Fruit fly (Drosophila melanogaster): ENCODE results near the gene Ass.

The Ass gene

dm6 chr3R:6640932-6641331 is 3.3 kb downstream of the Ass start, which contains the start of gene CG31286:
TSS of gene CG31286 (plus strand) at chr3R:6641232.
- TF ChIP-seq CG11617 (GFP tag; optimal IDR thresholded peaks at IDR 0.05) (no peak), kay (GFP tag; ENCODE audit: borderline replicate concordance) (no peak), CG1620 (GFP tag; optimal IDR thresholded peaks at IDR 0.05) (no peak), Hr96 (GFP tag; optimal IDR thresholded peaks at IDR 0.05) (no peak), CG12768 (GFP tag; optimal IDR thresholded peaks at IDR 0.05) (no peak), ovo (GFP tag; optimal IDR thresholded peaks at IDR 0.05) (no peak), cic (GFP tag; optimal IDR thresholded peaks at IDR 0.05) (no peak), Clk (GFP tag; optimal IDR thresholded peaks at IDR 0.05) (no peak), tj (GFP tag; optimal IDR thresholded peaks at IDR 0.05) (no peak), pad (GFP tag; optimal IDR thresholded peaks at IDR 0.05) (no peak)

dm6 chr3R:6629851-6630250 is 14.4 kb downstream of the Ass start, which contains the start of gene sunz:
TSS of gene sunz (plus strand) at chr3R:6630151.
- no peak for TF ChIP-seq CG7101 (tag; optimal IDR thresholded peaks at IDR 0.05)
- no peak for TF ChIP-seq toe (GFP tag; optimal IDR thresholded peaks at IDR 0.05)
- TF ChIP-seq cic (GFP tag; optimal IDR thresholded peaks at IDR 0.05), result no peak
- no peak for TF ChIP-seq CG12768 (GFP tag; optimal IDR thresholded peaks at IDR 0.05)
- no peak for TF ChIP-seq CG33017 (tag; optimal IDR thresholded peaks at IDR 0.05)
- TF ChIP-seq ovo (GFP tag; optimal IDR thresholded peaks at IDR 0.05), result no peak

DNA sequence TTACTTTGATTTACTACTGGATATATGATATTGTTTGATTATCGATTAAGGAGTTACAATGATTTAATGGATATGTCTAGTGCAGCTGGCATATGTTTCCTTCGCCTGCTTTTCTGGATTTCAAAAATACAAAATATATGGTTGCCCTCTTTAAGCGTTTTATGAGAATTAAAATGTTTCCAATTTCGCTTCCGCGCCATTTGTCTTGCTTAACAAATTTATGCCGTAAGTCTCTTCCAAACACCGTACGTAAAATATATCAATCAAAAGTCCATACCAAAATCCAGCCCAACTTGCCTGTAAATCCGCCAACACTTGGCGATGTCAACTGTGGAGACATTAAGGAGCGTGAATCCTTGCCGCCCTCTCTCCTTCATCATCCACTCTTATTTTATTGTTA is 15.0 kb downstream of the Ass start, which contains the start of gene CG15177:
CG15177 (minus strand) TSS at position 101 of the 400 bp plus-strand sequence.
- no peak for TF ChIP-seq CG1620 (GFP tag; optimal IDR thresholded peaks at IDR 0.05)
- TF ChIP-seq CG11617 (GFP tag; optimal IDR thresholded peaks at IDR 0.05), result no peak
- no peak for TF ChIP-seq CG12768 (GFP tag; optimal IDR thresholded peaks at IDR 0.05)
- TF ChIP-seq Mnt (GFP tag; optimal IDR thresholded peaks at IDR 0.05), result no peak
- TF ChIP-seq kay (GFP tag; ENCODE audit: borderline replicate concordance), result no peak
- TF ChIP-seq ovo (GFP tag; optimal IDR thresholded peaks at IDR 0.05), result no peak
- TF ChIP-seq tj (GFP tag; optimal IDR thresholded peaks at IDR 0.05), result no peak
- TF ChIP-seq bab1 (GFP tag; optimal IDR thresholded peaks at IDR 0.05), result no peak
- no peak for TF ChIP-seq Hr96 (GFP tag; optimal IDR thresholded peaks at IDR 0.05)
- TF ChIP-seq CG5204 (GFP tag; optimal IDR thresholded peaks at IDR 0.05), result no peak
- no peak for TF ChIP-seq CG14711 (tag; optimal IDR thresholded peaks at IDR 0.05)
- no peak for TF ChIP-seq CG7045 (GFP tag; optimal IDR thresholded peaks at IDR 0.05)
- TF ChIP-seq Clk (GFP tag; optimal IDR thresholded peaks at IDR 0.05), result no peak
- no peak for TF ChIP-seq cnc (optimal IDR thresholded peaks at IDR 0.05)

dm6 chr3R:6627800-6628199 is 16.4 kb downstream of the Ass start, which contains the start of gene sowi:
TSS of gene sowi (minus strand) at chr3R:6627900.
- no peak for TF ChIP-seq toe (GFP tag; optimal IDR thresholded peaks at IDR 0.05)
- no peak for TF ChIP-seq CG5204 (GFP tag; optimal IDR thresholded peaks at IDR 0.05)

- TF ChIP-seq cic (GFP tag; optimal IDR thresholded peaks at IDR 0.05) (no peak), pad (GFP tag; optimal IDR thresholded peaks at IDR 0.05) (no peak)
These were observed 35.4 kb downstream of the Ass start, which contains the start of gene glob2 for dm6 chr3R:6608814-6609213. TSS of gene glob2 (minus strand) at chr3R:6608914.

- TF ChIP-seq bab1 (GFP tag; optimal IDR thresholded peaks at IDR 0.05), result no peak
- TF ChIP-seq cic (GFP tag; optimal IDR thresholded peaks at IDR 0.05), result no peak
- no peak for TF ChIP-seq Hr96 (GFP tag; optimal IDR thresholded peaks at IDR 0.05)
- no peak for TF ChIP-seq CG5204 (GFP tag; optimal IDR thresholded peaks at IDR 0.05)
- no peak for TF ChIP-seq tj (GFP tag; optimal IDR thresholded peaks at IDR 0.05)
- TF ChIP-seq ovo (GFP tag; optimal IDR thresholded peaks at IDR 0.05), result no peak
- no peak for TF ChIP-seq pad (GFP tag; optimal IDR thresholded peaks at IDR 0.05)
- TF ChIP-seq Mnt (GFP tag; optimal IDR thresholded peaks at IDR 0.05), result no peak
- no peak for TF ChIP-seq CG33017 (tag; optimal IDR thresholded peaks at IDR 0.05)
- no peak for TF ChIP-seq toe (GFP tag; optimal IDR thresholded peaks at IDR 0.05)
- no peak for TF ChIP-seq CG12768 (GFP tag; optimal IDR thresholded peaks at IDR 0.05)
- TF ChIP-seq CG14711 (tag; optimal IDR thresholded peaks at IDR 0.05), result no peak
- no peak for TF ChIP-seq CG7101 (tag; optimal IDR thresholded peaks at IDR 0.05)
- no peak for TF ChIP-seq Crg-1 (GFP tag; optimal IDR thresholded peaks at IDR 0.05)
- TF ChIP-seq CG11617 (GFP tag; optimal IDR thresholded peaks at IDR 0.05), result no peak
- TF ChIP-seq cnc (optimal IDR thresholded peaks at IDR 0.05), result no peak
- no peak for TF ChIP-seq Clk (GFP tag; optimal IDR thresholded peaks at IDR 0.05)
- no peak for TF ChIP-seq CG7045 (GFP tag; optimal IDR thresholded peaks at IDR 0.05)
- TF ChIP-seq CG1620 (GFP tag; optimal IDR thresholded peaks at IDR 0.05), result no peak
- TF ChIP-seq kay (GFP tag; ENCODE audit: borderline replicate concordance), result no peak
These were observed 39.1 kb downstream of the Ass start for dm6 chr3R:6605142-6605541.

- TF ChIP-seq Crg-1 (GFP tag; optimal IDR thresholded peaks at IDR 0.05), result no peak
- TF ChIP-seq CG14711 (tag; optimal IDR thresholded peaks at IDR 0.05), result no peak
- TF ChIP-seq CG12768 (GFP tag; optimal IDR thresholded peaks at IDR 0.05), result no peak
- TF ChIP-seq CG7101 (tag; optimal IDR thresholded peaks at IDR 0.05), result no peak
- no peak for TF ChIP-seq kay (GFP tag; ENCODE audit: borderline replicate concordance)
- no peak for TF ChIP-seq CG11617 (GFP tag; optimal IDR thresholded peaks at IDR 0.05)
- no peak for TF ChIP-seq CG7045 (GFP tag; optimal IDR thresholded peaks at IDR 0.05)
- no peak for TF ChIP-seq cnc (optimal IDR thresholded peaks at IDR 0.05)
These were observed 43.3 kb downstream of the Ass start, which contains the start of gene CG31482 for dm6 chr3R:6600942-6601341. TSS of gene CG31482 (plus strand) at chr3R:6601242.
